Fruit fly (Drosophila melanogaster) whole organism, pupa: ENCODE results near the gene CG32221.

ENCODE experiments used
- CG10348 ChIP-seq: fragments of 200-800 bp; sonication (Bioruptor generic); IDR thresholded peaks from 2 replicates; pipeline ENCODE4 v1.3.6; 2022; ENCODE audit warnings: missing biosample characterization, missing genetic modification characterization
- CG12605 ChIP-seq: fragments of 200-800 bp; sonication (Bioruptor generic); IDR thresholded peaks from 2 replicates; pipeline ENCODE4 v1.3.6; 2022; ENCODE audit warnings: missing biosample characterization, missing genetic modification characterization
- CG13204 ChIP-seq: fragments of 200-800 bp; sonication (Bioruptor generic); optimal IDR thresholded peaks from 2 replicates; lab custom pipeline; 2018; ENCODE audit warnings: missing biosample characterization, mild to moderate bottlenecking, missing genetic modification characterization, moderate library complexity
- CG14655 ChIP-seq: fragments of 200-800 bp; sonication (Bioruptor generic); optimal IDR thresholded peaks from 3 replicates; lab custom pipeline; 2017; ENCODE audit warnings: mild to moderate bottlenecking, missing biosample characterization, missing genetic modification reagents, missing genetic modification characterization
- CG15710 ChIP-seq: fragments of 200-800 bp; sonication (Bioruptor generic); optimal IDR thresholded peaks from 2 replicates; lab custom pipeline; 2018; ENCODE audit warnings: missing biosample characterization, mild to moderate bottlenecking, missing genetic modification characterization, moderate library complexity
- CG17806 ChIP-seq: fragments of 200-800 bp; sonication (Bioruptor generic); optimal IDR thresholded peaks from 2 replicates; lab custom pipeline; 2018; ENCODE audit warnings: missing biosample characterization, mild to moderate bottlenecking, missing genetic modification characterization, moderate library complexity
- CG32121 ChIP-seq: fragments of 200-800 bp; sonication (Bioruptor generic); IDR thresholded peaks from 2 replicates; pipeline ENCODE4 v1.3.6; 2022; ENCODE audit warnings: missing biosample characterization, missing genetic modification characterization
- CG34367 ChIP-seq: fragments of 200-800 bp; sonication (Bioruptor generic); optimal IDR thresholded peaks from 2 replicates; lab custom pipeline; 2018; ENCODE audit warnings: missing biosample characterization, mild to moderate bottlenecking, missing genetic modification characterization
- CG4496 ChIP-seq: fragments of 200-800 bp; sonication (Bioruptor generic); IDR thresholded peaks from 3 replicates; pipeline ENCODE4 v1.3.6; 2022; ENCODE audit warnings: missing biosample characterization, missing genetic modification characterization
- CG8159 ChIP-seq: fragments of 200-800 bp; sonication (Bioruptor generic); optimal IDR thresholded peaks from 3 replicates; lab custom pipeline; 2018; ENCODE audit warnings: missing biosample characterization, mild to moderate bottlenecking, missing genetic modification characterization, moderate library complexity
- CG8301 ChIP-seq: fragments of 200-800 bp; sonication (Bioruptor generic); optimal IDR thresholded peaks from 2 replicates; lab custom pipeline; 2018; ENCODE audit warnings: missing biosample characterization, mild to moderate bottlenecking, missing genetic modification characterization
- CG9948 ChIP-seq: fragments of 200-800 bp; sonication (Bioruptor generic); optimal IDR thresholded peaks from 2 replicates; lab custom pipeline; 2018; ENCODE audit warnings: missing biosample characterization, mild to moderate bottlenecking, missing genetic modification characterization, moderate library complexity
- D1 ChIP-seq: fragments of 200-800 bp; sonication (Bioruptor generic); optimal IDR thresholded peaks from 2 replicates; lab custom pipeline; 2018; ENCODE audit warnings: missing biosample characterization, mild to moderate bottlenecking, missing genetic modification characterization, moderate library complexity
- EcR ChIP-seq: fragments of 200-800 bp; sonication (Bioruptor generic); optimal IDR thresholded peaks from 3 replicates; lab custom pipeline; 2019; ENCODE audit warnings: missing biosample characterization, missing genetic modification characterization, mild to moderate bottlenecking, moderate library complexity, missing genetic modification reagents
- Ets98B ChIP-seq: fragments of 200-800 bp; sonication (Bioruptor generic); IDR thresholded peaks from 2 replicates; pipeline ENCODE4 v1.3.6; 2022; ENCODE audit warnings: missing biosample characterization, missing genetic modification characterization
- Pif1A ChIP-seq: fragments of 200-800 bp; sonication (Bioruptor generic); optimal IDR thresholded peaks from 3 replicates; lab custom pipeline; 2016; ENCODE audit warnings: missing biosample characterization, missing genetic modification characterization
- Pif1B ChIP-seq: fragments of 200-800 bp; sonication (Bioruptor generic); optimal IDR thresholded peaks from 3 replicates; lab custom pipeline; 2016; ENCODE audit warnings: missing biosample characterization, missing genetic modification characterization
- Snoo ChIP-seq: fragments of 200-800 bp; sonication (Bioruptor generic); optimal IDR thresholded peaks from 3 replicates; lab custom pipeline; 2017; ENCODE audit warnings: missing biosample characterization, mild to moderate bottlenecking, missing genetic modification characterization, inconsistent platforms
- fd96Ca ChIP-seq: fragments of 200-800 bp; sonication (Bioruptor generic); IDR thresholded peaks from 3 replicates; pipeline ENCODE4 v1.3.6; 2022; ENCODE audit warnings: missing biosample characterization, missing genetic modification characterization
- gl ChIP-seq: fragments of 200-800 bp; sonication (Bioruptor generic); optimal IDR thresholded peaks from 2 replicates; lab custom pipeline; 2018; ENCODE audit warnings: missing biosample characterization, mild to moderate bottlenecking, missing genetic modification characterization
- rn ChIP-seq: fragments of 200-800 bp; sonication (Bioruptor generic); IDR thresholded peaks from 2 replicates; pipeline ENCODE4 v1.3.6; 2022; ENCODE audit warnings: missing biosample characterization, missing genetic modification characterization

Gene CG32221

DNA sequence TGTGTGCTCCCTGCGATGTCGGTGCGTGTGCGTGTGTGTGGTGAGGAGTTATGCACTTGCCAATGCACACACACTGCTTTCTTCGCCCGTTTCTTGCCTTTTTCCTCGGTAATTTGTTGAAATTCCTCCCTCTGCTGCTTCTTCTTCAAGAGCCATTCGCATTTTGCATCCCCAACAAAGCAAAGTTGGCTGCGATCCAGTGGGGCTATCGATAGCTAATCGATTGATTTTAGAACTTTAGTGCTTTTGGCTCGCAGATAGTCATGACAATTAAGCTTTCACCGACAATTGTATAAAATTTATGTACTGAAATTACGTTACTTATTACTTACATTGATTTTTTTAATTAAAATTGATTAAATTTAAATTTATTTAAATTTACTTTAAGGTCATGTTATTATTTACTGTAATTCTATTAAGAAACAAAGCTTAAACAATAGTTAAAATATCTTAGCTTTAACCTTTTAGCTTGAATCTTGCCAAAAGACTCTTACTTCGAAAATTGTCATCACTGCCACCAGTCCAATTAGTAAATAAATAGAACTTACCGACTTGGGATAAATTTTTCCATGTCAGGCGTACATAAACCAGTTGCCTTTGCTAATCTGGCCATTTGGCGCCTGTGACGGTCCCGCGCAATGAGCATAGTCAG is at the start of gene CG32221, which contains the start of gene trc:
TSS of gene CG32221 (plus strand) at position 528 of the 652 bp plus-strand sequence.
TSS of gene trc (minus strand) at position 162 of the 652 bp plus-strand sequence.
- peak; percentile 58 for TF ChIP-seq Snoo (tag; lab: Kevin White, UChicago)
- TF ChIP-seq CG4496 (GFP tag; lab: Robert Waterston, UW) = 0 out of 3 replicates have a peak, but pooled peaks have one; percentile 41
- TF ChIP-seq rn (GFP tag; lab: Robert Waterston, UW) = no peak
- no peak for TF ChIP-seq CG12605 (GFP tag; lab: Robert Waterston, UW)
- TF ChIP-seq CG8159 (tag; lab: Kevin White, UChicago) = no peak
- no peak for TF ChIP-seq CG8301 (tag; lab: Kevin White, UChicago)
- TF ChIP-seq, all 21 proteins: peak for 2

DNA sequence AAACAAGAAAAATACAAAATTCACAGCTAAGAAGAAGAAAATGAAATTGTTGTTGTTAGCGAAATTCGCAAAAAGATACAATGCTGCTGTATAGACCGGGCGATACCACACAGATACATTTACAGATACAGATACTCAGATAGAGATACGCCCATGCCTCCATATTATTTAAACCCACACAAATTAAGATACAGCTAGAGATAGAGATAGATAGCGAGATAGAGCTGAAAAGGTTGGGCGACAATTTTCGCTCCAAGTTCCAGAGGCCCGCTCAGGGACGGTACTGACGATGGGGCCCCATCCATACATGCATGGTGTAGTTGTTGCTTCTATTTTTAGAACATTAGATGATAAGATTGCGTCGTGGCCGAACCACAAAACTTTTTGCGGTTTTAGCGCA is 46.8 kb upstream of the CG32221 start:
- TF ChIP-seq CG32121 (0 out of 2 replicates have a peak, but pooled peaks have one; percentile 20), CG17806 (tag; lab: Kevin White, UChicago) (no peak), CG10348 (GFP tag; lab: Robert Waterston, UW) (no peak)

DNA sequence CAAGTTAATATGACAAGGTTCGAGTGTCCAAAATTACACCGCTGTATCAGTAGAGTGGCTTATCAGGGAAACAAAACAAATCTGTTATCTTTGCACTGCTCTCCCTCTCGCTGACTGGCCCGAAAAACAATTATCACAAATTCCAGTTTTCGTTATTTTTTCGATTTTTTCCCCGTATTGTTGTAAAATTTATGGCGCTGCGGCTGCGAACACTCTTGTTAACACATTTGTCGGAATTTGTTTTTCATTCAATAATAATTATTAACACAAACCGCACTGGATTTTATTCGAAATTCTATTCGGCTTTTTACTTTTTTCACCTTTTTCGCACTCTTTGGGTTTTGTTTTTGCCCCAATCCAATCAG is 43.9 kb upstream of the CG32221 start:
- TF ChIP-seq rn (GFP tag; lab: Robert Waterston, UW) (no peak), CG8159 (tag; lab: Kevin White, UChicago) (no peak), Snoo (tag; lab: Kevin White, UChicago) (no peak), CG8301 (tag; lab: Kevin White, UChicago) (no peak), CG12605 (GFP tag; lab: Robert Waterston, UW) (no peak), fd96Ca (GFP tag; lab: Robert Waterston, UW) (no peak), Pif1A (no peak), gl (tag; lab: Kevin White, UChicago) (no peak), CG17806 (tag; lab: Kevin White, UChicago) (no peak), Ets98B (no peak), CG15710 (tag; lab: Kevin White, UChicago) (no peak), CG14655 (GFP tag; lab: Kevin White, UChicago) (no peak), CG4496 (GFP tag; lab: Robert Waterston, UW) (no peak), CG9948 (tag; lab: Kevin White, UChicago) (no peak), D1 (tag; lab: Kevin White, UChicago) (no peak), Pif1B (GFP tag; lab: Kevin White, UChicago) (no peak), EcR (no peak)

DNA sequence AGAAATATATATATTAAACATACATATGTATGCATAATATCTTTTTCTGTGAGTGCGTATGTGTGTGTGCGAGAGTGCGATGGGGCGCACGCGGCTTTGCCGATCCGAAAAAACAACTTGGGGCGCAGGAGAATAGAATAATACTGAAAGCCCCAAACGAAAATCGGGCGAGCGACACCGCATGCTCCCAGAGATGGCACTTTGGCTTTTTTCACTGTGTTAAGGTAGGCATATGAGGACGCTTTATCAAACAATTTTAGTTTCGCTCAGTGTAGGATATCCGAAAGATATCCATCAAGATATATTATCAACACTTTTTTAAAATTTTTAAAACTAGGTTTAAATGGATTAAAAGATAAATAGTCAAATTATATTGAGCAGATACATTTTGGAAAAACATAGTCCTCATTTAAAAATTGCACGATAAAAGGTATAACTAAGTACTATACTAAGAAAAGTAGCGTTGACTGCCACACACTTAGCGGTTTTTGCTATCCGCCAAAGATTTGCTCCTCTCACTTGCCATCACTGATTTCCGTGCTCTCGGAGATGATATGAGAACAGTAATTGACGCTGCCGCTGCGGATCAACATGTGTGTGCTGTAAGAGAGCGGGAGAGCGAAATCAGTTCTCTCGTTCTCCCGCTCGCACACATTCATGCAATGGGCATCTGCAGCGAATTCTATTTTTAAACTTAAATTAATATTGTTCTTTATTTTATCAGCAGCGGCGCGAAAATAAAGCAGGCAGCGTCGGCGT is 43.4 kb upstream of the CG32221 start:
- TF ChIP-seq CG8301 (tag; lab: Kevin White, UChicago) (peak; percentile 63), gl (tag; lab: Kevin White, UChicago) (no peak), CG17806 (tag; lab: Kevin White, UChicago) (peak; percentile 48), CG13204 (no peak), Ets98B (no peak; the same call in 1 of the 2 replicates), fd96Ca (GFP tag; lab: Robert Waterston, UW) (peak; percentile 47; the same call in 2 of the 3 replicates), CG10348 (GFP tag; lab: Robert Waterston, UW) (no peak), CG34367 (tag; lab: Kevin White, UChicago) (peak; percentile 55), rn (GFP tag; lab: Robert Waterston, UW) (no peak), CG32121 (peak; percentile 14; the same call in 1 of the 2 replicates), CG14655 (GFP tag; lab: Kevin White, UChicago) (peak; percentile 74), CG9948 (tag; lab: Kevin White, UChicago) (peak; percentile 54), CG8159 (tag; lab: Kevin White, UChicago) (peak; percentile 74), CG12605 (GFP tag; lab: Robert Waterston, UW) (peak; percentile 37; the same call in 1 of the 2 replicates), CG4496 (GFP tag; lab: Robert Waterston, UW) (peak; percentile 38; the same call in 1 of the 3 replicates), D1 (tag; lab: Kevin White, UChicago) (no peak), CG15710 (tag; lab: Kevin White, UChicago) (peak; percentile 61), Pif1B (GFP tag; lab: Kevin White, UChicago) (peak; percentile 13), Pif1A (peak; percentile 27), Snoo (tag; lab: Kevin White, UChicago) (peak; percentile 58), EcR (no peak)

DNA sequence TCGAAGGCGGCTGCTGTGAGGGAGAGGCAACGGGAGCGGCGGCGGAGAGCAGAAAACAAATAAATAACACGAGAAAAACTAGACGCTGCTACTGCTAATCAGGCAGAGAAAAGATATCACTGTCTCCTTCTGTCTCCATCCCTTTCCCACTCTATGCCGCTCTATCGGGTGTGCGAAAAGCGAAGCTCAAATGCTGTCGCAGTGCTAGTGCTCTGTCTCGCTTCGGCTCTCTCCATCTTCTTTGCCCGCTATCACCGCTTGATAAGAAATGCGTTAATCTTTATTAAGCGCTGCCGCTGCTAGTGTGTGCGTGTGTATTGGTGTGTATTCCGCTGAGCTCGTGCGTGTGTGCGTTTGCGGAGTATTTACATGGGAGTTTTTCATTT is 42.8 kb upstream of the CG32221 start:
- TF ChIP-seq CG32121 (no peak), CG8159 (tag; lab: Kevin White, UChicago) (no peak), CG14655 (GFP tag; lab: Kevin White, UChicago) (no peak), CG13204 (peak; percentile 94), CG17806 (tag; lab: Kevin White, UChicago) (no peak), D1 (tag; lab: Kevin White, UChicago) (no peak), Pif1B (GFP tag; lab: Kevin White, UChicago) (no peak), Ets98B (no peak), CG9948 (tag; lab: Kevin White, UChicago) (no peak), CG15710 (tag; lab: Kevin White, UChicago) (no peak), Snoo (tag; lab: Kevin White, UChicago) (no peak), fd96Ca (GFP tag; lab: Robert Waterston, UW) (0 out of 3 replicates have a peak, but pooled peaks have one; percentile 5), Pif1A (no peak), CG12605 (GFP tag; lab: Robert Waterston, UW) (no peak; the same call in 1 of the 2 replicates), gl (tag; lab: Kevin White, UChicago) (no peak), rn (GFP tag; lab: Robert Waterston, UW) (no peak), CG10348 (GFP tag; lab: Robert Waterston, UW) (no peak), EcR (peak; percentile 20), CG34367 (tag; lab: Kevin White, UChicago) (no peak), CG8301 (tag; lab: Kevin White, UChicago) (no peak), CG4496 (GFP tag; lab: Robert Waterston, UW) (peak; percentile 52; the same call in 1 of the 3 replicates)
